Fruit fly (Drosophila melanogaster): Measurements from ENCODE around the gene CG1789.
A peak's percentile ranks its signal among the peaks of the same experiment; 100 is the strongest.

CG1789 gene

dm6 chrX:8690003-8690402, 30.3 kb upstream of the CG1789 start, which contains the start of the genes Ppt1 and Ogg1:
Gene Ppt1 (minus strand): TSS chrX:8690227.
Gene Ogg1 (plus strand): TSS chrX:8690327.
- TF ChIP-seq ase (GFP tag; IDR thresholded peaks at IDR 0.05) (no peak; the same call in 2 of the 3 replicates), Bteb2 (GFP tag; optimal IDR thresholded peaks at IDR 0.05) (peak; percentile 40), pita (GFP tag; optimal IDR thresholded peaks at IDR 0.05) (no peak), CG11093 (GFP tag; IDR thresholded peaks at IDR 0.05) (no peak), CG30403 (GFP tag; optimal IDR thresholded peaks at IDR 0.05) (peak; percentile 66), Adf1 (GFP tag; IDR thresholded peaks at IDR 0.05) (no peak), CG1832 (GFP tag; optimal IDR thresholded peaks at IDR 0.05) (no peak), ems (GFP tag; optimal IDR thresholded peaks at IDR 0.05) (peak; percentile 32), Vsx1 (GFP tag; optimal IDR thresholded peaks at IDR 0.05) (no peak), pb (GFP tag; optimal IDR thresholded peaks at IDR 0.05) (no peak), seq (GFP tag; IDR thresholded peaks at IDR 0.05) (no peak), unc-4 (GFP tag; IDR thresholded peaks at IDR 0.05; ENCODE audit: partially characterized antibody) (peak; percentile 61; the same call in 1 of the 2 replicates), CG12659 (GFP tag; optimal IDR thresholded peaks at IDR 0.05) (peak; percentile 39), CG2712 (tag; optimal IDR thresholded peaks at IDR 0.05) (peak; percentile 57), peb (GFP tag; IDR thresholded peaks at IDR 0.05) (no peak), wdn (GFP tag; IDR thresholded peaks at IDR 0.05) (no peak), pros (GFP tag; optimal IDR thresholded peaks at IDR 0.05) (no peak), pfk (GFP tag; optimal IDR thresholded peaks at IDR 0.05) (no peak), ro (GFP tag; IDR thresholded peaks at IDR 0.05) (no peak), CG5180 (GFP tag; optimal IDR thresholded peaks at IDR 0.05) (no peak), caup (GFP tag; optimal IDR thresholded peaks at IDR 0.05; ENCODE audit: severe bottlenecking) (peak; percentile 59), cwo (GFP tag; optimal IDR thresholded peaks at IDR 0.05) (peak; percentile 1), crol (GFP tag; IDR thresholded peaks at IDR 0.05) (no peak), CG7556 (GFP tag; optimal IDR thresholded peaks at IDR 0.05) (peak; percentile 11), Gsc (GFP tag; IDR thresholded peaks at IDR 0.05) (no peak), zen (tag; optimal IDR thresholded peaks at IDR 0.05) (no peak), Sry-β (GFP tag; optimal IDR thresholded peaks at IDR 0.05) (no peak), Chrac-16 (GFP tag; optimal IDR thresholded peaks at IDR 0.05) (peak; percentile 61), CG30020 (tag; optimal IDR thresholded peaks at IDR 0.05) (peak; percentile 50), dmrt11E (tag; optimal IDR thresholded peaks at IDR 0.05) (no peak), vvl (GFP tag; IDR thresholded peaks at IDR 0.05) (peak; percentile 70), gce (GFP tag; IDR thresholded peaks at IDR 0.05) (no peak), CG6175 (GFP tag; IDR thresholded peaks at IDR 0.05) (no peak), Scr (GFP tag; IDR thresholded peaks at IDR 0.05; ENCODE audit: partially characterized antibody) (peak; percentile 60), bbx (GFP tag; IDR thresholded peaks at IDR 0.05; ENCODE audit: partially characterized antibody) (peak; percentile 25; the same call in 1 of the 2 replicates), CG7987 (GFP tag; optimal IDR thresholded peaks at IDR 0.05) (no peak), CG10565 (GFP tag; optimal IDR thresholded peaks at IDR 0.05) (no peak), CG13296 (GFP tag; optimal IDR thresholded peaks at IDR 0.05) (peak; percentile 39), E2f1 (GFP tag; IDR thresholded peaks at IDR 0.05) (no peak), Lim3 (GFP tag; IDR thresholded peaks at IDR 0.05) (no peak), CG32532 (GFP tag; IDR thresholded peaks at IDR 0.05) (peak; percentile 56), BEAF-32 (GFP tag; optimal IDR thresholded peaks at IDR 0.05) (peak; percentile 64), TFAM (GFP tag; optimal IDR thresholded peaks at IDR 0.05) (no peak), trem (tag; optimal IDR thresholded peaks at IDR 0.05) (peak; percentile 67), CG15011 (GFP tag; optimal IDR thresholded peaks at IDR 0.05) (no peak), CG3838 (GFP tag; optimal IDR thresholded peaks at IDR 0.05) (no peak), da (GFP tag; optimal IDR thresholded peaks at IDR 0.05) (no peak), CG17912 (GFP tag; optimal IDR thresholded peaks at IDR 0.05) (no peak), CG8478 (optimal IDR thresholded peaks at IDR 0.05) (no peak), corto (GFP tag; optimal IDR thresholded peaks at IDR 0.05) (no peak), lov (optimal IDR thresholded peaks at IDR 0.05) (no peak), lov (GFP tag; IDR thresholded peaks at IDR 0.05) (no peak)

Data from whole organism, embryonic.